Worm (Caenorhabditis elegans): ENCODE measurements around the gene btb-12.

Gene btb-12

DNA sequence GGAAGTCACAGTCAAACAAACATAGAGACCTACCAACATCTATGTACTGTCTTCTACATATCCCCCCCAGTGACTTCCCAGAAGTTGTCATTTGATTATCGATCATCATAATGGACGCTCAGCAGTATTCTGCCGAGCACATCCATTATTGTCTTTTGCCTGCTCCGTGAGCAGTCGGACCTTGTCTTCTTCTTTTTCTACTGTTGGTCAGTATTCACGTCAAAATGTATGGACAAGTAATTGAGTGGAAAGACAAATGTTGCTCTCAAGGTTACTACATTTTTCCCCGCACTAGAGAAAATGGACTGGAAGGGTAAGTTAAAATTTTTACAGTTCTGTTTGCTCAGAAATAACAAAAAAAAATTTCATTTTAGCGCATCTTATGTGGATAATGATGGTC lies at the start of gene btb-12:
btb-12 (plus strand) TSS at position 301 of the 400 bp plus-strand sequence.
- TF ChIP-seq ZK546.5 (tag; optimal IDR thresholded peaks at IDR 0.05), result no peak
- TF ChIP-seq ztf-4 (tag; optimal IDR thresholded peaks at IDR 0.05), result no peak
- TF ChIP-seq mab-5 (tag; optimal IDR thresholded peaks at IDR 0.05), result no peak
- no peak for TF ChIP-seq nhr-11 (tag; optimal IDR thresholded peaks at IDR 0.05)
- no peak for TF ChIP-seq ama-1 (optimal IDR thresholded peaks at IDR 0.05)
- no peak for TF ChIP-seq ceh-16 (tag; optimal IDR thresholded peaks at IDR 0.05)
- TF ChIP-seq peb-1 (tag; optimal IDR thresholded peaks at IDR 0.05), result no peak
- no peak for TF ChIP-seq snpc-4 (tag; optimal IDR thresholded peaks at IDR 0.05)
- TF ChIP-seq Y55F3AM.14 (GFP tag; optimal IDR thresholded peaks at IDR 0.05), result no peak
- no peak for TF ChIP-seq gmeb-1 (tag; optimal IDR thresholded peaks at IDR 0.05)

- TF ChIP-seq ztf-1 (GFP tag; conservative IDR thresholded peaks at IDR 0.05), result no peak
- TF ChIP-seq dmd-4 (tag; optimal IDR thresholded peaks at IDR 0.05), result no peak
Measured at ce11 chrII:1606079-1606478, 48.9 kb upstream of the btb-12 start, which contains the start of gene bath-33. TSS of gene bath-33 (minus strand) at chrII:1606179.

ce11 chrII:1607575-1607974 lies 47.4 kb upstream of the btb-12 start:
- TF ChIP-seq fos-1 (tag; optimal IDR thresholded peaks at IDR 0.05) (peak; percentile 71), nhr-237 (tag; optimal IDR thresholded peaks at IDR 0.05) (no peak)

DNA sequence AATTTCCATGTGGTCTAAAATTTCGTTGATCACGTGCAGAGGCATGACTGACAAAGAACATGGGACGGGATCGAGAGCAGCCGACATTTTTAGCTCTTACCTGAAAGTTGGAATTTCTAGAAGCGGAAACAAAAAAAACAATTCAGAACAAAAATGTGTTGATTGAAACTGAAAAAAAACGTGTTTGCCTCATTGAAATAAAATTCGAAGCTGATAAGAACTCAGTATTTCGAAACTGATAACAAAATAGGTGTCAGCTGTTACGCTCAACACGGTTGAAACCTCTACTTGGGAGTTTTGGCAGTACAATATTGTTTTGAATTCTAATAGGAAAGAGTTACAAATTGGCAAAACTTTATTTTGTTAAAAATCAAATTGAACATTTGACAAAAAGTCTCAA lies 46.1 kb upstream of the btb-12 start:
- TF ChIP-seq crh-2 (tag; optimal IDR thresholded peaks at IDR 0.05), result peak; percentile 3
- no peak for TF ChIP-seq Y55F3AM.14 (GFP tag; optimal IDR thresholded peaks at IDR 0.05)
- TF ChIP-seq fos-1 (tag; optimal IDR thresholded peaks at IDR 0.05), result peak; percentile 59

- TF ChIP-seq aly-2 (tag; optimal IDR thresholded peaks at IDR 0.05), result no peak
- no peak for TF ChIP-seq unc-55 (GFP tag; optimal IDR thresholded peaks at IDR 0.05)
- TF ChIP-seq ceh-82 (tag; optimal IDR thresholded peaks at IDR 0.05), result no peak
- TF ChIP-seq lin-13 (GFP tag; optimal IDR thresholded peaks at IDR 0.05), result no peak
- TF ChIP-seq nhr-21 (tag; optimal IDR thresholded peaks at IDR 0.05), result no peak
- TF ChIP-seq crh-2 (tag; optimal IDR thresholded peaks at IDR 0.05), result no peak
- no peak for TF ChIP-seq elt-1 (tag; optimal IDR thresholded peaks at IDR 0.05)
- TF ChIP-seq nhr-23 (tag; optimal IDR thresholded peaks at IDR 0.05), result no peak
- TF ChIP-seq ama-1 (optimal IDR thresholded peaks at IDR 0.05), result no peak
- TF ChIP-seq sma-3 (GFP tag; optimal IDR thresholded peaks at IDR 0.05), result no peak
- no peak for TF ChIP-seq nhr-11 (tag; optimal IDR thresholded peaks at IDR 0.05)
- no peak for TF ChIP-seq nhr-10 (tag; optimal IDR thresholded peaks at IDR 0.05)
- TF ChIP-seq unc-39 (tag; optimal IDR thresholded peaks at IDR 0.05), result no peak
Measured at ce11 chrII:1610630-1611029, 44.4 kb upstream of the btb-12 start, which contains the start of gene fbxa-163. TSS of gene fbxa-163 (minus strand) at chrII:1610730.

DNA sequence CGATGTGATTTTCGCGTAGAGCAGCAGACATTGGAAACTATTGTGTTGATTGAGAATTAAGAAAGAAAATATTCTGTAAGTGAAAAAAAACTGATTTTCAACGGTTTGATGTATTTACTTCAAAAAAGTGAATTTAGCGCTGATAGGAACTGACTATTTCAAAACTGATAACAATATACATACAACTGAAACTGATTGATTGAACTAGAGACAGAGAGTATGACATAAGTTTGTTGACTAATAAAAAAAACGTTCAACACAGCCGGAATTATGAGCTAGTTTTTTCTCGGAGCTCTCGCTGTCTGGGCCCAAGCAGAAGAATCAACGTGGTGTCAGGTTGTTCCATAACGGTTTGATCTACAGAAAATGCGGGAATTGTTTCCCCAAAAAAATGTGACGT lies 41.0 kb upstream of the btb-12 start, which contains the start of gene fbxa-164:
fbxa-164 (minus strand) TSS at position 101 of the 400 bp plus-strand sequence.
- no peak for TF ChIP-seq sma-9 (GFP tag; optimal IDR thresholded peaks at IDR 0.05)
- no peak for TF ChIP-seq sma-9 (tag; optimal IDR thresholded peaks at IDR 0.05)
- TF ChIP-seq ama-1 (optimal IDR thresholded peaks at IDR 0.05), result no peak
- TF ChIP-seq nhr-6 (tag; optimal IDR thresholded peaks at IDR 0.05), result no peak
- no peak for TF ChIP-seq nhr-77 (tag; optimal IDR thresholded peaks at IDR 0.05)
- TF ChIP-seq ztf-11 (tag; optimal IDR thresholded peaks at IDR 0.05), result no peak
- no peak for TF ChIP-seq unc-62 (GFP tag; optimal IDR thresholded peaks at IDR 0.05)
- TF ChIP-seq aly-2 (tag; optimal IDR thresholded peaks at IDR 0.05), result no peak
- no peak for TF ChIP-seq crh-2 (tag; optimal IDR thresholded peaks at IDR 0.05)
- TF ChIP-seq zag-1 (tag; optimal IDR thresholded peaks at IDR 0.05), result no peak

DNA sequence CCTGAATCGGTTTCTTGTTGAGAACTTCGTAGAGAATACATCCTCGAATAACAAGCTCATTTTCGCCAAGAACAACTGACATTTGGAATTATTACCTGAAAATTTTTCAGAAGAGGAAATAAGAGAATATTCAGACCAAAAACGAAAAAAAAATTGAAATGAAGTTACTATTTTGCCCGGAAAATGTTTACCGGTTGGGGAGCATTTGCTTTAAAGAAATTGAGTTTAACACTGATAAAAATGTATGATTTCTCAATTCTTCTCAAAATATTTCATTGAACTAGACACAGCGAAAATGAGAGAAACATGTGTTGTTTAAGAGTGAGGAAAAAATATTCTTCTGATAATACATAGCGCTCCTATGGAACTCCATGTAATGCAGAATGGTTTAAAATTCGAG lies 38.6 kb upstream of the btb-12 start, which contains the start of gene fbxa-165:
fbxa-165 (minus strand) TSS at position 101 of the 400 bp plus-strand sequence.
- TF ChIP-seq ceh-16 (tag; optimal IDR thresholded peaks at IDR 0.05) (no peak), mdl-1 (tag; optimal IDR thresholded peaks at IDR 0.05) (no peak), lin-11 (tag; optimal IDR thresholded peaks at IDR 0.05) (no peak)
